Worm (Caenorhabditis elegans): Measurements from ENCODE around the gene lelo-1.
A peak's percentile ranks its signal among the peaks of the same experiment; 100 is the strongest.

lelo-1 gene

DNA sequence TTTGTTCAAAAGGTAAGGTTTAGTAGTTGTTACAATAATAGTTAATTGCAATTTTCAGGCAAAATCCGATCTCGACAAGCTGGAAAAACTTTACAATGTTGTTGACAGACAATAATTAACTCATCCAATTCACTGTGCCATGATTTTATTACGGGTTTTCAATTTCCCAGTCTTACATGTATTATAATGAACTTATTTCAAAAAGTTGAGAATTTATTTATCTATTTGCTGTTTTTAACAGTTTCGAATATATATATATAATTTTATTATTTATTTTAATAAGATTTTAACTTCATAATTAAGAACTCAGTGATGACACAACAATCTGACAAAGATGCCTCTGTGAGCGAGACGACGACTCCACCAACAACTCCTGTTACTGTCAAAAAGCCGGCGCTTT, at the start of gene lelo-1:
TSS of gene lelo-1 (plus strand) at position 301 of the 400 bp plus-strand sequence.
- no peak for TF ChIP-seq ceh-24 (tag; optimal IDR thresholded peaks at IDR 0.05)
- TF ChIP-seq unc-55 (GFP tag; optimal IDR thresholded peaks at IDR 0.05) = no peak
- no peak for TF ChIP-seq ceh-34 (tag; optimal IDR thresholded peaks at IDR 0.05)
- TF ChIP-seq ceh-18 (tag; optimal IDR thresholded peaks at IDR 0.05) = no peak
- TF ChIP-seq syd-9 (tag; optimal IDR thresholded peaks at IDR 0.05) = no peak
- no peak for TF ChIP-seq nfya-1 (tag; optimal IDR thresholded peaks at IDR 0.05)
- no peak for TF ChIP-seq hlh-6 (tag; optimal IDR thresholded peaks at IDR 0.05)
- no peak for TF ChIP-seq lin-11 (tag; optimal IDR thresholded peaks at IDR 0.05)
- no peak for TF ChIP-seq fkh-10 (GFP tag; optimal IDR thresholded peaks at IDR 0.05)
- TF ChIP-seq ama-1 (optimal IDR thresholded peaks at IDR 0.05) = no peak
- TF ChIP-seq pha-4 (tag; optimal IDR thresholded peaks at IDR 0.05) = no peak
- TF ChIP-seq elt-2 (tag; optimal IDR thresholded peaks at IDR 0.05) = no peak
- no peak for TF ChIP-seq elt-4 (tag; optimal IDR thresholded peaks at IDR 0.05)
- no peak for TF ChIP-seq dve-1 (tag; optimal IDR thresholded peaks at IDR 0.05)
- no peak for TF ChIP-seq sdc-2 (tag; optimal IDR thresholded peaks at IDR 0.05)

DNA sequence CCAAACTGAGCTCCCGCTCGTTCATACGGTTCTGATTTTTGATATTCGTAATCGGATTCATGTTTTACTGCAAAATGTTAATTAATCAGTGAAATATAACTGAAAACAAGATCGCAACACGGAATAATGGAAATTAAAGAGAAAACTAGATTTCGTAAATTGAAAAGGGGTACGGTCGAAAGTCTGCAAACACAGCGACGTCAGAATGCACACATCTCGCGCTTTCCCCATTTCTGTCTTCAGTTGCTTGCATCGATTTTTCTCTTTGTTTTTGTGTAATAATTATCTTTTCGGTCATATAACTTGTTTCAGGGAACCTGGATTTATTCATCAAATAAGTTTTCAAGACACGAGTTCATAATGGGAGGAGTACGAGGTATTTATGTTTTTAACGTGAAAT, 49.3 kb upstream of the lelo-1 start, which contains the start of the genes rbmx-2 and C30B5.2:
TSS of gene rbmx-2 (minus strand) at position 74 of the 400 bp plus-strand sequence.
TSS of gene C30B5.2 (plus strand) at position 306 of the 400 bp plus-strand sequence.
- peak; percentile 3 for TF ChIP-seq dve-1 (tag; optimal IDR thresholded peaks at IDR 0.05)
- TF ChIP-seq ama-1 (optimal IDR thresholded peaks at IDR 0.05) = no peak
- TF ChIP-seq ceh-18 (tag; optimal IDR thresholded peaks at IDR 0.05) = no peak
- peak; percentile 86 for TF ChIP-seq unc-42 (tag; optimal IDR thresholded peaks at IDR 0.05)
- TF ChIP-seq hlh-30 (tag; optimal IDR thresholded peaks at IDR 0.05; ENCODE audit: insufficient read depth) = peak; percentile 37
- TF ChIP-seq tbx-2 (tag; optimal IDR thresholded peaks at IDR 0.05) = peak; percentile 10
- TF ChIP-seq ceh-31 (tag; optimal IDR thresholded peaks at IDR 0.05) = peak; percentile 39
- TF ChIP-seq ceh-48 (tag; optimal IDR thresholded peaks at IDR 0.05) = peak; percentile 78

- no peak for TF ChIP-seq odd-2 (tag; optimal IDR thresholded peaks at IDR 0.05)
- TF ChIP-seq pat-9 (tag; optimal IDR thresholded peaks at IDR 0.05) = no peak
- TF ChIP-seq dmd-4 (tag; optimal IDR thresholded peaks at IDR 0.05; ENCODE audit: borderline replicate concordance) = no peak
- TF ChIP-seq ahr-1 (tag; optimal IDR thresholded peaks at IDR 0.05) = no peak
- no peak for TF ChIP-seq eyg-1 (tag; optimal IDR thresholded peaks at IDR 0.05)
These were observed 47.7 kb upstream of the lelo-1 start, which contains the start of gene szy-4 for ce11 chrII:6198468-6198867. Gene szy-4 (plus strand): TSS chrII:6198696.

ce11 chrII:6199010-6199409, 47.1 kb upstream of the lelo-1 start:
- TF ChIP-seq fkh-10 (GFP tag; optimal IDR thresholded peaks at IDR 0.05) = no peak
- TF ChIP-seq npax-4 (tag; optimal IDR thresholded peaks at IDR 0.05) = no peak
- no peak for TF ChIP-seq hlh-13 (GFP tag; optimal IDR thresholded peaks at IDR 0.05)
- TF ChIP-seq ztf-16 (tag; optimal IDR thresholded peaks at IDR 0.05) = no peak
- no peak for TF ChIP-seq zip-5 (tag; optimal IDR thresholded peaks at IDR 0.05)
- TF ChIP-seq odd-2 (tag; optimal IDR thresholded peaks at IDR 0.05) = no peak

ce11 chrII:6202910-6203309, 43.2 kb upstream of the lelo-1 start, which contains the start of gene C30B5.17:
Gene C30B5.17 (minus strand): TSS chrII:6203010.
- TF ChIP-seq pha-4 (tag; optimal IDR thresholded peaks at IDR 0.05) (no peak), odd-2 (tag; optimal IDR thresholded peaks at IDR 0.05) (no peak), dve-1 (tag; optimal IDR thresholded peaks at IDR 0.05) (no peak), nhr-232 (tag; optimal IDR thresholded peaks at IDR 0.05) (no peak), mec-3 (tag; optimal IDR thresholded peaks at IDR 0.05; ENCODE audit: borderline replicate concordance) (no peak), hlh-8 (tag; optimal IDR thresholded peaks at IDR 0.05) (no peak), ztf-16 (tag; optimal IDR thresholded peaks at IDR 0.05) (no peak), ceh-6 (GFP tag; optimal IDR thresholded peaks at IDR 0.05) (no peak), C08G9.2 (tag; optimal IDR thresholded peaks at IDR 0.05) (no peak), ets-4 (tag; optimal IDR thresholded peaks at IDR 0.05) (no peak), pat-9 (tag; optimal IDR thresholded peaks at IDR 0.05) (no peak), pha-2 (tag; optimal IDR thresholded peaks at IDR 0.05) (no peak), ceh-19 (GFP tag; optimal IDR thresholded peaks at IDR 0.05) (no peak), pros-1 (tag; optimal IDR thresholded peaks at IDR 0.05) (no peak)

All from whole organism, late embryonic.